Fruit fly (Drosophila melanogaster) whole organism, embryonic: ENCODE measurements around the gene r-l.
A peak's percentile ranks its signal among the peaks of the same experiment; 100 is the strongest.

Experiments
- Atf3 ChIP-seq: fragments of 200-800 bp; sonication (Bioruptor generic); optimal IDR thresholded peaks from 3 replicates; lab custom pipeline; 2016; ENCODE audit warnings: missing biosample characterization, missing genetic modification characterization
- B-H1 ChIP-seq: fragments of 200-800 bp; sonication (Bioruptor generic); IDR thresholded peaks from 3 replicates; pipeline ENCODE4 v1.3.6; 2022; ENCODE audit warnings: missing biosample characterization, missing genetic modification characterization
- Bgb ChIP-seq: fragments of 200-800 bp; sonication (Bioruptor generic); IDR thresholded peaks from 2 replicates; pipeline ENCODE4 v1.3.6; 2022; ENCODE audit warnings: missing biosample characterization, missing genetic modification characterization; ENCODE audit not compliant: partially characterized antibody
- CG13624 ChIP-seq: fragments of 200-800 bp; sonication (Bioruptor generic); optimal IDR thresholded peaks from 2 replicates; lab custom pipeline; 2016; ENCODE audit warnings: missing biosample characterization, missing genetic modification characterization
- CG14860 ChIP-seq: fragments of 200-800 bp; sonication (Bioruptor generic); IDR thresholded peaks from 3 replicates; pipeline ENCODE4 v1.3.6; 2022; ENCODE audit warnings: missing biosample characterization, missing genetic modification characterization; ENCODE audit not compliant: partially characterized antibody
- CG1603 ChIP-seq: fragments of 200-800 bp; sonication (Bioruptor generic); optimal IDR thresholded peaks from 2 replicates; lab custom pipeline; 2019; ENCODE audit warnings: missing biosample characterization, mild to moderate bottlenecking, missing genetic modification characterization, moderate library complexity
- CG1832 ChIP-seq: fragments of 200-800 bp; sonication (Bioruptor generic); optimal IDR thresholded peaks from 2 replicates; lab custom pipeline; 2017; ENCODE audit warnings: missing biosample characterization, mild to moderate bottlenecking, missing genetic modification characterization, inconsistent platforms
- CG4360 ChIP-seq: fragments of 200-800 bp; sonication (Bioruptor generic); IDR thresholded peaks from 2 replicates; pipeline ENCODE4 v1.3.6; 2022; ENCODE audit warnings: missing biosample characterization, missing genetic modification characterization
- CG4404 ChIP-seq: fragments of 200-800 bp; sonication (Bioruptor generic); IDR thresholded peaks from 2 replicates; pipeline ENCODE4 v1.3.6; 2022; ENCODE audit warnings: missing biosample characterization, missing genetic modification characterization
- CG5245 ChIP-seq: fragments of 200-800 bp; sonication (Bioruptor generic); optimal IDR thresholded peaks from 3 replicates; lab custom pipeline; 2016; ENCODE audit warnings: missing biosample characterization, missing genetic modification characterization
- CG6689 ChIP-seq: fragments of 200-800 bp; sonication (Bioruptor generic); IDR thresholded peaks from 2 replicates; pipeline ENCODE4 v1.3.6; 2022; ENCODE audit warnings: missing biosample characterization, missing genetic modification characterization
- CG7357 ChIP-seq: fragments of 200-800 bp; sonication (Bioruptor generic); IDR thresholded peaks from 3 replicates; pipeline ENCODE4 v1.3.6; 2022; ENCODE audit warnings: missing biosample characterization, missing genetic modification characterization
- CG7786 ChIP-seq: fragments of 200-800 bp; sonication (Bioruptor generic); optimal IDR thresholded peaks from 2 replicates; lab custom pipeline; 2016; ENCODE audit warnings: missing biosample characterization, missing genetic modification characterization
- CG8089 ChIP-seq: fragments of 200-800 bp; sonication (Bioruptor generic); optimal IDR thresholded peaks from 3 replicates; lab custom pipeline; 2016; ENCODE audit warnings: missing biosample characterization, missing genetic modification characterization
- CG8478 ChIP-seq: fragments of >200 bp; optimal IDR thresholded peaks from 2 replicates; lab custom pipeline; 2018
- CG8944 ChIP-seq: fragments of 200-800 bp; sonication (Bioruptor generic); optimal IDR thresholded peaks from 3 replicates; lab custom pipeline; 2016; ENCODE audit warnings: missing biosample characterization, missing genetic modification characterization
- CG9727 ChIP-seq: fragments of 200-800 bp; sonication (Bioruptor generic); optimal IDR thresholded peaks from 3 replicates; lab custom pipeline; 2017; ENCODE audit warnings: missing biosample characterization, mild to moderate bottlenecking, missing genetic modification characterization
- CkIIα-i1 ChIP-seq: fragments of 200-800 bp; sonication (Bioruptor generic); IDR thresholded peaks from 2 replicates; pipeline ENCODE4 v1.3.6; 2022; ENCODE audit warnings: missing biosample characterization, missing genetic modification characterization
- CrebB ChIP-seq: fragments of 200-800 bp; sonication (Bioruptor generic); optimal IDR thresholded peaks from 3 replicates; lab custom pipeline; 2018; ENCODE audit warnings: missing biosample characterization, mild to moderate bottlenecking, missing genetic modification characterization
- Dfd ChIP-seq, 2 experiments: fragments of >200 bp; optimal IDR thresholded peaks; 2 replicates each; lab custom pipeline; 2017; ENCODE audit warnings: missing biosample characterization in 2 of 2, missing genetic modification characterization in 2 of 2
- Dref ChIP-seq: fragments of 200-800 bp; sonication (Bioruptor generic); IDR thresholded peaks from 2 replicates; pipeline ENCODE4 v1.3.6; 2022; ENCODE audit warnings: missing biosample characterization, missing genetic modification characterization
- Gug ChIP-seq: fragments of 200-800 bp; sonication (Bioruptor generic); IDR thresholded peaks from 4 replicates; pipeline ENCODE4 v1.3.6; 2022; ENCODE audit warnings: missing biosample characterization, missing genetic modification characterization
- Nf-YA ChIP-seq: fragments of 200-800 bp; sonication (Bioruptor generic); IDR thresholded peaks from 2 replicates; pipeline ENCODE4 v1.3.6; 2022; ENCODE audit warnings: missing biosample characterization, missing genetic modification characterization
- Oaz ChIP-seq: fragments of 200-800 bp; sonication (Bioruptor generic); IDR thresholded peaks from 2 replicates; pipeline ENCODE4 v1.3.6; 2022; ENCODE audit warnings: missing biosample characterization, missing genetic modification characterization
- Rfx ChIP-seq: fragments of 200-800 bp; sonication (Bioruptor generic); IDR thresholded peaks from 2 replicates; pipeline ENCODE4 v1.3.6; 2022; ENCODE audit warnings: missing biosample characterization, missing genetic modification characterization
- ab ChIP-seq: fragments of 200-800 bp; sonication (Bioruptor generic); optimal IDR thresholded peaks from 2 replicates; lab custom pipeline; 2016; ENCODE audit warnings: missing biosample characterization, missing genetic modification characterization
- chinmo ChIP-seq: fragments of 200-800 bp; sonication (Bioruptor generic); IDR thresholded peaks from 4 replicates; pipeline ENCODE4 v1.3.6; 2022; ENCODE audit warnings: missing biosample characterization, missing genetic modification characterization; ENCODE audit not compliant: partially characterized antibody
- chn ChIP-seq: fragments of 200-800 bp; sonication (Bioruptor generic); optimal IDR thresholded peaks from 2 replicates; lab custom pipeline; 2016; ENCODE audit warnings: missing biosample characterization, missing genetic modification characterization
- corto ChIP-seq: fragments of 200-800 bp; sonication (Bioruptor generic); optimal IDR thresholded peaks from 2 replicates; lab custom pipeline; 2016; ENCODE audit warnings: missing biosample characterization, mild to moderate bottlenecking, missing genetic modification characterization, moderate library complexity
- crp ChIP-seq, 2 experiments: fragments of 200-800 bp; sonication (Bioruptor generic); optimal IDR thresholded peaks; 2 replicates in 1 of 2; 3 replicates in 1 of 2; lab custom pipeline; 2017; ENCODE audit warnings: missing biosample characterization in 2 of 2, missing genetic modification characterization in 2 of 2, mild to moderate bottlenecking in 1 of 2, moderate library complexity in 1 of 2
- da ChIP-seq: fragments of 200-800 bp; sonication (Bioruptor generic); optimal IDR thresholded peaks from 2 replicates; lab custom pipeline; 2016; ENCODE audit warnings: missing biosample characterization, missing genetic modification characterization
- dati ChIP-seq: fragments of 200-800 bp; sonication (Bioruptor generic); IDR thresholded peaks from 2 replicates; pipeline ENCODE4 v1.3.6; 2022; ENCODE audit warnings: missing biosample characterization, missing genetic modification characterization
- dysf ChIP-seq: fragments of 200-800 bp; sonication (Bioruptor generic); IDR thresholded peaks from 3 replicates; pipeline ENCODE4 v1.3.6; 2022; ENCODE audit warnings: missing biosample characterization, missing genetic modification characterization
- ems ChIP-seq: fragments of 200-800 bp; sonication (Bioruptor generic); optimal IDR thresholded peaks from 3 replicates; lab custom pipeline; 2016; ENCODE audit warnings: missing biosample characterization, missing genetic modification characterization
- esg ChIP-seq: fragments of 200-800 bp; sonication (Bioruptor generic); conservative IDR thresholded peaks from 2 replicates; pipeline ENCODE4 v1.3.6; 2022; ENCODE audit warnings: missing biosample characterization, missing genetic modification characterization
- grau ChIP-seq: fragments of 200-800 bp; optimal IDR thresholded peaks from 3 replicates; lab custom pipeline; 2019; ENCODE audit warnings: missing biosample characterization, mild to moderate bottlenecking, missing genetic modification characterization, moderate library complexity
- gsb ChIP-seq: fragments of 200-800 bp; sonication (Bioruptor generic); IDR thresholded peaks from 2 replicates; pipeline ENCODE4 v1.3.6; 2022; ENCODE audit warnings: missing biosample characterization, missing genetic modification characterization
- her ChIP-seq: fragments of 200-800 bp; sonication (Bioruptor generic); optimal IDR thresholded peaks from 2 replicates; lab custom pipeline; 2016; ENCODE audit warnings: missing biosample characterization, missing genetic modification characterization
- klu ChIP-seq: fragments of 200-800 bp; sonication (Bioruptor generic); IDR thresholded peaks from 2 replicates; pipeline ENCODE4 v1.3.6; 2022; ENCODE audit warnings: missing biosample characterization, missing genetic modification characterization
- kni ChIP-seq: fragments of 200-800 bp; sonication (Bioruptor generic); optimal IDR thresholded peaks from 3 replicates; lab custom pipeline; 2017; ENCODE audit warnings: mild to moderate bottlenecking, missing biosample characterization, missing genetic modification reagents, missing genetic modification characterization
- knrl ChIP-seq: fragments of 200-800 bp; sonication (Bioruptor generic); IDR thresholded peaks from 3 replicates; pipeline ENCODE4 v1.3.6; 2022; ENCODE audit warnings: missing biosample characterization, missing genetic modification characterization; ENCODE audit not compliant: partially characterized antibody
- lmd ChIP-seq: fragments of 200-800 bp; sonication (Bioruptor generic); IDR thresholded peaks from 2 replicates; pipeline ENCODE4 v1.3.6; 2022; ENCODE audit warnings: missing biosample characterization, missing genetic modification characterization
- nerfin-1 ChIP-seq: fragments of 200-800 bp; sonication (Bioruptor generic); optimal IDR thresholded peaks from 3 replicates; lab custom pipeline; 2019; ENCODE audit warnings: missing biosample characterization, mild to moderate bottlenecking, missing genetic modification characterization, moderate library complexity
- pan ChIP-seq, 4 experiments: fragments of >200 bp in 3 of 4; fragments of 200-800 bp in 1 of 4; sonication (Bioruptor generic) in 1 of 4; optimal IDR thresholded peaks in 3 of 4; IDR thresholded peaks in 1 of 4; 2 replicates each; pipeline versions ENCODE4 v1.3.6 to Lab custom; 2017 to 2022; ENCODE audit warnings: missing biosample characterization in 2 of 4, missing genetic modification characterization in 2 of 4, mixed read lengths in 1 of 4
- pho ChIP-seq: fragments of 200-800 bp; sonication (Bioruptor generic); optimal IDR thresholded peaks from 2 replicates; lab custom pipeline; 2016; ENCODE audit warnings: missing biosample characterization, missing genetic modification characterization
- phol ChIP-seq: fragments of 200-800 bp; sonication (Bioruptor generic); optimal IDR thresholded peaks from 3 replicates; lab custom pipeline; 2018; ENCODE audit warnings: missing biosample characterization, mild to moderate bottlenecking, missing genetic modification characterization, moderate library complexity
- pnt ChIP-seq: fragments of 200-800 bp; sonication (Bioruptor generic); optimal IDR thresholded peaks from 3 replicates; lab custom pipeline; 2016; ENCODE audit warnings: missing biosample characterization, missing genetic modification characterization
- schlank ChIP-seq: fragments of 200-800 bp; sonication (Bioruptor generic); optimal IDR thresholded peaks from 2 replicates; lab custom pipeline; 2018; ENCODE audit warnings: missing biosample characterization, mild to moderate bottlenecking, missing genetic modification characterization
- seq ChIP-seq: fragments of 200-800 bp; sonication (Bioruptor generic); IDR thresholded peaks from 2 replicates; pipeline ENCODE4 v1.3.6; 2022; ENCODE audit warnings: missing biosample characterization, missing genetic modification characterization
- shn ChIP-seq: fragments of 200-800 bp; sonication (Bioruptor generic); optimal IDR thresholded peaks from 3 replicates; lab custom pipeline; 2016; ENCODE audit warnings: missing biosample characterization, missing genetic modification characterization

Gene r-l

DNA sequence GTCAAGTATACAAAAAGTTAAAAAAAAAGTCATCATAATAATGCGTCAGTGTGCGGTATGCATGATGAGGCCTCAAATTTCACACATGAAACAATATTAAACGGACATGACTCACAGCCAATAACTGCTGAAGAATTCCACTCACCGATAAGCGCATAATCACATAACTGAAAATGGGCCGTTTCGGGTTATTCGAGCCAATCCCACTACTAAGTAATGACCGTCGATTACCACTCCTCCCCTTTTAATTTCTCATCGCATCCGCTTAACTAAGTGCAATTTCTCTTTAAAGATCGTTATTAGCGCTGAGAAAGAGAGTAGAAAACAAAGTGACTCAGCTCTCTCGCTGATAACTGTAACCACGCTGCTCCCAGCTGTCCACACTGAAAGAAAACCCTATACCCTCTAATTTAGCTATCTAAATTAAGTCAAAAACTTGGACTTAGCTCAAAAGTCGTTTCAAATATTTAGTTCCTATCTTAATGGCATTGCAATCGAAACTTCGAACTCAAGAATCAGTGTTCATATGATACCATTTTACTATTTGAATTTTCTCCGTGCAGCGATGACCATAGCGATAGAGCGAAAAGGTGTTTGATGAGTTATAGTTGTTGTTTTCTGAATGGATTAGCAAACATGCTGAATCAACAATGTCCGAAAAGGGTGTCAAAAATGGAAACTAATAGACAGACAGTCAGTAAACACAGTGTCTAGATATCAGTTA, 39.8 kb upstream of the r-l start (continued):
- TF ChIP-seq Rfx (GFP tag; lab: Robert Waterston, UW) (peak; percentile 94), Bgb (GFP tag; lab: Robert Waterston, UW) (no peak), CG1832 (GFP tag; lab: Kevin White, UChicago) (no peak), CG8944 (GFP tag; lab: Kevin White, UChicago) (peak; percentile 61), pho (GFP tag; lab: Kevin White, UChicago) (peak; percentile 86), CG4360 (GFP tag; lab: Robert Waterston, UW) (peak; percentile 51), Oaz (GFP tag; lab: Robert Waterston, UW) (peak; percentile 60), Nf-YA (GFP tag; lab: Robert Waterston, UW) (peak; percentile 69), grau (peak; percentile 88), Atf3 (GFP tag; lab: Kevin White, UChicago) (peak; percentile 77), B-H1 (GFP tag; lab: Robert Waterston, UW) (peak; percentile 86), shn (GFP tag; lab: Kevin White, UChicago) (peak; percentile 80), corto (GFP tag; lab: Kevin White, UChicago) (no peak), her (GFP tag; lab: Kevin White, UChicago) (peak; percentile 90), CG1603 (tag; lab: Kevin White, UChicago) (peak; percentile 93), kni (GFP tag; lab: Kevin White, UChicago) (peak; percentile 67), gsb (GFP tag; lab: Robert Waterston, UW) (peak; percentile 76), dysf (GFP tag; lab: Robert Waterston, UW) (peak; percentile 89), crp (GFP tag; optimal IDR thresholded peaks at IDR 0.05; lab: Kevin White, UChicago) (peak in 1 of 2 experiments; percentile 65), pnt (GFP tag; lab: Kevin White, UChicago) (peak; percentile 87), phol (tag; lab: Kevin White, UChicago) (peak; percentile 79), CG9727 (peak; percentile 81), chn (peak; percentile 80), CkIIα-i1 (GFP tag; lab: Robert Waterston, UW) (no peak; the same call in 1 of the 2 replicates), CG14860 (no peak), lmd (peak; percentile 85), schlank (peak; percentile 72), seq (GFP tag; lab: Robert Waterston, UW) (peak; percentile 80), da (GFP tag; lab: Kevin White, UChicago) (peak; percentile 44), CG7357 (peak; percentile 74), knrl (GFP tag; lab: Robert Waterston, UW) (no peak), nerfin-1 (tag; lab: Kevin White, UChicago) (peak; percentile 80), CG8478 (lab: Kevin White, UChicago) (no peak), dati (peak; percentile 77), Gug (GFP tag; lab: Robert Waterston, UW) (peak; percentile 72; the same call in 3 of the 4 replicates), CG7786 (peak; percentile 91), pan (optimal IDR thresholded peaks at IDR 0.05; lab: Kevin White, UChicago) (no peak), pan (GFP tag; optimal IDR thresholded peaks at IDR 0.05 in 1 of 2, IDR thresholded peaks at IDR 0.05 in 1 of 2) (peak in 1 of 2 experiments; percentile 91), CG8089 (GFP tag; lab: Kevin White, UChicago) (peak; percentile 85), Dref (no peak), CG13624 (GFP tag; lab: Kevin White, UChicago) (peak; percentile 87), CrebB (tag; lab: Kevin White, UChicago) (peak; percentile 86), ab (GFP tag; lab: Kevin White, UChicago) (peak; percentile 61), esg (GFP tag; lab: Robert Waterston, UW) (peak; percentile 84), ems (peak; percentile 60), CG5245 (GFP tag; lab: Kevin White, UChicago) (peak; percentile 77), klu (GFP tag; lab: Robert Waterston, UW) (peak; percentile 67), CG4404 (GFP tag; lab: Robert Waterston, UW) (peak; percentile 61), chinmo (GFP tag; lab: Robert Waterston, UW) (no peak), Dfd (GFP tag; optimal IDR thresholded peaks at IDR 0.05; lab: Kevin White, UChicago) (no peak), CG6689 (GFP tag; lab: Robert Waterston, UW) (peak; percentile 87)
